Worm (Caenorhabditis elegans): Measurements from ENCODE around the gene D1054.9.

- TF ChIP-seq W03F9.2 (tag; optimal IDR thresholded peaks at IDR 0.05) (no peak), him-1 (tag; optimal IDR thresholded peaks at IDR 0.05) (no peak), dao-5 (tag; optimal IDR thresholded peaks at IDR 0.05) (no peak)
These were observed 17.6 kb downstream of the D1054.9 start for ce11 chrV:10773216-10773615.

All from whole organism, L4/young adult.